Fruit fly (Drosophila melanogaster): ENCODE data around the gene Es2.

Gene Es2

dm6 chrX:8476817-8477216 lies 15.5 kb downstream of the Es2 start, which contains the start of gene Cp7Fc:
TSS of gene Cp7Fc (plus strand) at chrX:8477117.
- TF ChIP-seq CTCF (GFP tag; optimal IDR thresholded peaks at IDR 0.05) (no peak), CG6175 (GFP tag; IDR thresholded peaks at IDR 0.05) (no peak), slp2 (GFP tag; optimal IDR thresholded peaks at IDR 0.05) (no peak), zfh2 (GFP tag; optimal IDR thresholded peaks at IDR 0.05) (no peak)

- TF ChIP-seq HmgD (GFP tag; optimal IDR thresholded peaks at IDR 0.05), result no peak
- no peak for TF ChIP-seq CG12219 (GFP tag; optimal IDR thresholded peaks at IDR 0.05)
- TF ChIP-seq CG34224 (GFP tag; IDR thresholded peaks at IDR 0.05; ENCODE audit: partially characterized antibody), result no peak
- no peak for TF ChIP-seq CG6272 (GFP tag; IDR thresholded peaks at IDR 0.05)
- TF ChIP-seq gro (GFP tag; optimal IDR thresholded peaks at IDR 0.05), result no peak
- TF ChIP-seq odd (GFP tag; optimal IDR thresholded peaks at IDR 0.05), result no peak
- no peak for TF ChIP-seq wek (GFP tag; optimal IDR thresholded peaks at IDR 0.05)
- TF ChIP-seq ranshi (GFP tag; IDR thresholded peaks at IDR 0.05), result no peak
- TF ChIP-seq CG13123 (GFP tag; optimal IDR thresholded peaks at IDR 0.05), result no peak
- no peak for TF ChIP-seq pho (GFP tag; optimal IDR thresholded peaks at IDR 0.05)
- no peak for TF ChIP-seq CG10979 (tag; optimal IDR thresholded peaks at IDR 0.05)
- no peak for TF ChIP-seq eve (GFP tag; optimal IDR thresholded peaks at IDR 0.05)
- no peak for TF ChIP-seq CG3281 (GFP tag; optimal IDR thresholded peaks at IDR 0.05)
These were observed 17.8 kb downstream of the Es2 start, which contains the start of gene Cp36 for dm6 chrX:8479031-8479568. TSS of gene Cp36 (plus strand) at chrX:8479319.

- no peak for TF ChIP-seq mirr (GFP tag; optimal IDR thresholded peaks at IDR 0.05)
- TF ChIP-seq ken (GFP tag; IDR thresholded peaks at IDR 0.05), result no peak
- no peak for TF ChIP-seq CG1529 (GFP tag; optimal IDR thresholded peaks at IDR 0.05)
- no peak for TF ChIP-seq ham (GFP tag; IDR thresholded peaks at IDR 0.05)
- 0 out of 2 replicates have a peak, but pooled peaks have one; percentile 5 for TF ChIP-seq CG14667 (GFP tag; IDR thresholded peaks at IDR 0.05)
- no peak for TF ChIP-seq klu (GFP tag; IDR thresholded peaks at IDR 0.05)
- TF ChIP-seq CoRest (tag; optimal IDR thresholded peaks at IDR 0.05), result no peak
These were observed 20.2 kb downstream of the Es2 start, which contains the start of gene Cp38 for dm6 chrX:8481462-8481861. TSS of gene Cp38 (plus strand) at chrX:8481837.

- TF ChIP-seq CG42726 (GFP tag; IDR thresholded peaks at IDR 0.05; ENCODE audit: partially characterized antibody) (no peak), eve (GFP tag; optimal IDR thresholded peaks at IDR 0.05) (no peak), CG5245 (GFP tag; optimal IDR thresholded peaks at IDR 0.05) (no peak), CG13624 (GFP tag; optimal IDR thresholded peaks at IDR 0.05) (no peak), CG6854 (GFP tag; optimal IDR thresholded peaks at IDR 0.05) (no peak), salm (tag; optimal IDR thresholded peaks at IDR 0.05) (no peak), tin (GFP tag; optimal IDR thresholded peaks at IDR 0.05) (no peak), Hmr (GFP tag; optimal IDR thresholded peaks at IDR 0.05) (no peak), tgo (GFP tag; IDR thresholded peaks at IDR 0.05) (no peak), CG33557 (GFP tag; optimal IDR thresholded peaks at IDR 0.05) (no peak), ERR (GFP tag; optimal IDR thresholded peaks at IDR 0.05) (no peak), Hr78 (GFP tag; optimal IDR thresholded peaks at IDR 0.05) (no peak), bbx (GFP tag; IDR thresholded peaks at IDR 0.05; ENCODE audit: partially characterized antibody) (no peak), CG6654 (GFP tag; optimal IDR thresholded peaks at IDR 0.05) (no peak), CG34422 (GFP tag; IDR thresholded peaks at IDR 0.05) (no peak), Dip3 (GFP tag; optimal IDR thresholded peaks at IDR 0.05) (no peak), ab (GFP tag; optimal IDR thresholded peaks at IDR 0.05) (no peak)
These were observed 22.4 kb downstream of the Es2 start, which contains the start of gene CG33223 for dm6 chrX:8483671-8484070. TSS of gene CG33223 (minus strand) at chrX:8483885.
